Worm (Caenorhabditis elegans): ENCODE results near the gene sre-19.

DNA sequence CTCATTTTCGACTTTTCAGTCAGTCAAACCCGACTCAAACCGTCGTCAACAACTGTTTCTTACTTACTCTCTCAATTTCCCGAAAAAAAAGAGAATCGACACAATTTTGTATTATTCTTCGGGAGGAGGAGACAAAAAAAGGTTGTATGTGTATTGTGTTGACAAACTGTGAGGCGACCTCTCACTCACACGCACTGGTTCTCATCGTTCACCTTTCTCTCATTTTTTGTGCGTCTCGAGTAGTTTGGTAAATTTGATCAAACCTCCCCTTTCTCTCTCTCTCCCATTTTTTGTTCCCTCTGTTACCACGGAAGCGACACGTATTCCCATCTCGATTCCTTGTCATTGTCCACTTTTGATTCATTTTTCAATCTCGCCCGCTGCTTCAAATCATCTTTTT is 39.9 kb downstream of the sre-19 start:
- no peak for TF ChIP-seq him-1 (tag; optimal IDR thresholded peaks at IDR 0.05)
- TF ChIP-seq W03F9.2 (tag; optimal IDR thresholded peaks at IDR 0.05): no peak
